Fruit fly (Drosophila melanogaster) whole organism, adult: ENCODE results near the gene Gyc88E.

Experiments
- CG14711 ChIP-seq: fragments of 200-800 bp; sonication (Bioruptor generic); optimal IDR thresholded peaks from 2 replicates; lab custom pipeline; 2018; ENCODE audit warnings: missing biosample characterization, mild to moderate bottlenecking, missing genetic modification characterization, moderate library complexity
- CG1620 ChIP-seq: fragments of 200-800 bp; sonication (Bioruptor generic); optimal IDR thresholded peaks from 2 replicates; lab custom pipeline; 2016; ENCODE audit warnings: missing biosample characterization, missing genetic modification characterization
- CG33017 ChIP-seq: fragments of 200-800 bp; sonication (Bioruptor generic); optimal IDR thresholded peaks from 2 replicates; lab custom pipeline; 2018; ENCODE audit warnings: missing biosample characterization, mild to moderate bottlenecking, missing genetic modification characterization, moderate library complexity
- Clk ChIP-seq: fragments of 200-800 bp; sonication (Bioruptor generic); optimal IDR thresholded peaks from 2 replicates; lab custom pipeline; 2017; ENCODE audit warnings: missing biosample characterization, missing genetic modification characterization
- Hr96 ChIP-seq: fragments of 200-800 bp; sonication (Bioruptor generic); optimal IDR thresholded peaks from 2 replicates; lab custom pipeline; 2016; ENCODE audit warnings: missing biosample characterization, missing genetic modification characterization
- Mnt ChIP-seq: fragments of 200-800 bp; sonication (Bioruptor generic); optimal IDR thresholded peaks from 2 replicates; lab custom pipeline; 2016; ENCODE audit warnings: missing biosample characterization, mild to moderate bottlenecking, missing genetic modification characterization
- cic ChIP-seq: fragments of 200-800 bp; sonication (Bioruptor generic); optimal IDR thresholded peaks from 2 replicates; lab custom pipeline; 2017; ENCODE audit warnings: missing biosample characterization, mild to moderate bottlenecking, missing genetic modification characterization, moderate library complexity
- cnc ChIP-seq, 2 experiments: fragments of >200 bp; optimal IDR thresholded peaks; 2 replicates each; lab custom pipeline; 2017

Gene Gyc88E

DNA sequence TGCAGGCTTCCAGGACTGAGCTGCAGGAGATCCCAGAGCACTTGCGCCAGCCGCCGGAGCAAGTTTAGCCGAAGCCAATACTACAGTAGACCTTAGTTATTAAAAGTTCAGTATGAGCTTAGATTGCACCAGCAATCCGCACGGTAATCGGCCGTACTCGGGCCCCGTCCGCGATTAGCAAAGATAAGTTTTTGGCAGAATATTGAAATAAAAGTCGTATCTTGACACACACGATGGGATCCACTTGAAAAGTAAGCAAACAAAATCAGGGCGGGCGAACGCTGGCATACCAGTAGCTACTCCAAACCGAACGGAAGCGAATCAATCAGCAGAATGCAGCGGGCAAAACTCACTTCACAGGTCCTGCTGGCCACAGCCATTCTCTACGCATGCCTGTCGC lies 80.1 kb downstream of the Gyc88E start, which contains the start of gene CG34316:
CG34316 (plus strand) TSS at position 301 of the 400 bp plus-strand sequence.
- TF ChIP-seq Clk (GFP tag; lab: Kevin White, UChicago) (no peak), CG14711 (tag; lab: Kevin White, UChicago) (no peak), CG1620 (no peak)

DNA sequence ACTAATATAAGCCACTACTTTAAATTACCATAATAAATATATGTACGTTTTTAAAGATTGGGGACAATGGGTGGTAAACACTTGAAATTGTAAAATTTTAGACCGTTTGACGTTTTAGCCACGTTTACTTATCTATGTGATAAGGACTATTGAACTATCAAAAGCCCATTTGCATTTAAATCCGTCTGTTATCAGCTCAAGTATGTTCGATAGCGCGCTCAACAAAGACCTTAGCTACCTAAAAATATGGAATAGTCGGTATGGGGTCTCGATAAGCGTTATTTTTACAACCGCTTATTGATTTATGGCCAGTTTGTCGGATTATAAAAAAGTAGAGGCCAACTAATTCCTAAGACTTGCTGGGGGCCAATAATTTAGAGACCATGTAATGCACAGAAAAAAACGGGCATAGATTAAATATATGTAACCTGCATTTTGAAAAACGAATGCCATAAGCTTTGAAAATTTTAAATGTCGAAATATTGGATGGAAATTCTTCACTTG lies 81.5 kb downstream of the Gyc88E start:
- TF ChIP-seq Mnt (GFP tag; lab: Kevin White, UChicago), result no peak
- TF ChIP-seq CG14711 (tag; lab: Kevin White, UChicago), result no peak
- TF ChIP-seq Hr96 (GFP tag; lab: Kevin White, UChicago), result no peak
- TF ChIP-seq cic (GFP tag; lab: Kevin White, UChicago), result no peak
- TF ChIP-seq cnc (optimal IDR thresholded peaks at IDR 0.05; lab: Kevin White, UChicago), result no peak
- no peak for TF ChIP-seq CG33017 (tag; lab: Kevin White, UChicago)
- no peak for TF ChIP-seq Clk (GFP tag; lab: Kevin White, UChicago)
